Fruit fly (Drosophila melanogaster) whole organism, embryonic: ENCODE results near the gene Tmhs.

Experiments used
- B-H1 ChIP-seq: fragments of 200-800 bp; sonication (Bioruptor generic); IDR thresholded peaks from 3 replicates; pipeline ENCODE4 v1.3.6; 2022; ENCODE audit warnings: missing biosample characterization, missing genetic modification characterization
- CG10147 ChIP-seq: fragments of 200-800 bp; sonication (Bioruptor generic); optimal IDR thresholded peaks from 2 replicates; lab custom pipeline; 2019; ENCODE audit warnings: missing biosample characterization, mild to moderate bottlenecking, missing genetic modification characterization, moderate library complexity
- CG10979 ChIP-seq: fragments of 200-800 bp; sonication (Bioruptor generic); optimal IDR thresholded peaks from 2 replicates; lab custom pipeline; 2018; ENCODE audit warnings: missing biosample characterization, mild to moderate bottlenecking, missing genetic modification characterization, moderate library complexity
- CG11398 ChIP-seq: fragments of 200-800 bp; sonication (Bioruptor generic); optimal IDR thresholded peaks from 2 replicates; lab custom pipeline; 2016; ENCODE audit warnings: missing biosample characterization, missing genetic modification characterization
- CG11456 ChIP-seq: fragments of 200-800 bp; sonication (Bioruptor generic); IDR thresholded peaks from 3 replicates; pipeline ENCODE4 v1.3.6; 2022; ENCODE audit warnings: missing biosample characterization, missing genetic modification characterization
- CG12744 ChIP-seq: fragments of 200-800 bp; sonication (Bioruptor generic); optimal IDR thresholded peaks from 2 replicates; lab custom pipeline; 2016; ENCODE audit warnings: missing biosample characterization, missing genetic modification characterization
- CG12942 ChIP-seq: fragments of 200-800 bp; sonication (Bioruptor generic); optimal IDR thresholded peaks from 3 replicates; lab custom pipeline; 2016; ENCODE audit warnings: missing biosample characterization, missing genetic modification characterization
- CG13287 ChIP-seq: fragments of 200-800 bp; sonication (Bioruptor generic); IDR thresholded peaks from 2 replicates; pipeline ENCODE4 v1.3.6; 2022; ENCODE audit warnings: missing biosample characterization, missing genetic modification characterization; ENCODE audit not compliant: partially characterized antibody
- CG14860 ChIP-seq: fragments of 200-800 bp; sonication (Bioruptor generic); IDR thresholded peaks from 3 replicates; pipeline ENCODE4 v1.3.6; 2022; ENCODE audit warnings: missing biosample characterization, missing genetic modification characterization; ENCODE audit not compliant: partially characterized antibody
- CG15479 ChIP-seq: fragments of 200-800 bp; sonication (Bioruptor generic); optimal IDR thresholded peaks from 3 replicates; lab custom pipeline; 2019; ENCODE audit warnings: missing biosample characterization, mild to moderate bottlenecking, missing genetic modification characterization, moderate library complexity
- CG17802 ChIP-seq: fragments of 200-800 bp; sonication (Bioruptor generic); optimal IDR thresholded peaks from 2 replicates; lab custom pipeline; 2018; ENCODE audit warnings: missing biosample characterization, mild to moderate bottlenecking, missing genetic modification characterization, moderate library complexity
- CG17912 ChIP-seq: fragments of 200-800 bp; sonication (Bioruptor generic); optimal IDR thresholded peaks from 2 replicates; lab custom pipeline; 2018; ENCODE audit warnings: missing biosample characterization, mild to moderate bottlenecking, missing genetic modification characterization
- CG2120 ChIP-seq: fragments of 200-800 bp; sonication (Bioruptor generic); optimal IDR thresholded peaks from 3 replicates; lab custom pipeline; 2016; ENCODE audit warnings: missing biosample characterization, missing genetic modification characterization
- CG32767 ChIP-seq: fragments of 200-800 bp; sonication (Bioruptor generic); IDR thresholded peaks from 2 replicates; pipeline ENCODE4 v1.3.6; 2022; ENCODE audit warnings: missing biosample characterization, missing genetic modification characterization
- CG34224 ChIP-seq: fragments of 200-800 bp; sonication (Bioruptor generic); IDR thresholded peaks from 3 replicates; pipeline ENCODE4 v1.3.6; 2022; ENCODE audit warnings: missing biosample characterization, missing genetic modification characterization; ENCODE audit not compliant: partially characterized antibody
- CG3726 ChIP-seq: fragments of 200-800 bp; sonication (Bioruptor generic); IDR thresholded peaks from 3 replicates; pipeline ENCODE4, ENCODE4 v1.3.6; 2022; ENCODE audit warnings: missing biosample characterization, missing genetic modification characterization
- CG6813 ChIP-seq: fragments of 200-800 bp; sonication (Bioruptor generic); optimal IDR thresholded peaks from 2 replicates; lab custom pipeline; 2017; ENCODE audit warnings: missing biosample characterization, missing genetic modification characterization, mild to moderate bottlenecking, moderate library complexity, missing genetic modification reagents
- CG7372 ChIP-seq: fragments of 200-800 bp; sonication (Bioruptor generic); IDR thresholded peaks from 2 replicates; pipeline ENCODE4 v1.3.6; 2022; ENCODE audit warnings: missing biosample characterization, missing genetic modification characterization
- CG7987 ChIP-seq: fragments of 200-800 bp; sonication (Bioruptor generic); optimal IDR thresholded peaks from 2 replicates; lab custom pipeline; 2018; ENCODE audit warnings: missing biosample characterization, mild to moderate bottlenecking, missing genetic modification characterization, moderate library complexity
- CG9437 ChIP-seq: fragments of 200-800 bp; sonication (Bioruptor generic); optimal IDR thresholded peaks from 2 replicates; lab custom pipeline; 2018; ENCODE audit warnings: missing biosample characterization, mild to moderate bottlenecking, missing genetic modification characterization
- CrebB ChIP-seq: fragments of 200-800 bp; sonication (Bioruptor generic); optimal IDR thresholded peaks from 3 replicates; lab custom pipeline; 2018; ENCODE audit warnings: missing biosample characterization, mild to moderate bottlenecking, missing genetic modification characterization
- D19B ChIP-seq: fragments of 200-800 bp; sonication (Bioruptor generic); optimal IDR thresholded peaks from 2 replicates; lab custom pipeline; 2017; ENCODE audit warnings: missing biosample characterization, mild to moderate bottlenecking, missing genetic modification characterization
- Deaf1 ChIP-seq: fragments of 200-800 bp; optimal IDR thresholded peaks from 3 replicates; lab custom pipeline; 2019; ENCODE audit warnings: missing biosample characterization, mild to moderate bottlenecking, missing genetic modification characterization, moderate library complexity
- Dfd ChIP-seq, 2 experiments: fragments of >200 bp; optimal IDR thresholded peaks; 2 replicates each; lab custom pipeline; 2017; ENCODE audit warnings: missing biosample characterization in 2 of 2, missing genetic modification characterization in 2 of 2
- Doc2 ChIP-seq: fragments of 200-800 bp; sonication (Bioruptor generic); IDR thresholded peaks from 2 replicates; pipeline ENCODE4 v1.3.6; 2022; ENCODE audit warnings: missing biosample characterization, missing genetic modification characterization
- HmgZ ChIP-seq: fragments of 200-800 bp; sonication (Bioruptor generic); optimal IDR thresholded peaks from 2 replicates; lab custom pipeline; 2018; ENCODE audit warnings: missing biosample characterization, mild to moderate bottlenecking, missing genetic modification characterization
- NC2α ChIP-seq: fragments of 200-800 bp; sonication (Bioruptor generic); optimal IDR thresholded peaks from 2 replicates; lab custom pipeline; 2016; ENCODE audit warnings: missing biosample characterization, missing genetic modification characterization
- Nf-YA ChIP-seq: fragments of 200-800 bp; sonication (Bioruptor generic); IDR thresholded peaks from 2 replicates; pipeline ENCODE4 v1.3.6; 2022; ENCODE audit warnings: missing biosample characterization, missing genetic modification characterization
- Nf-YB ChIP-seq: fragments of 200-800 bp; sonication (Bioruptor generic); optimal IDR thresholded peaks from 3 replicates; lab custom pipeline; 2019; ENCODE audit warnings: missing biosample characterization, mild to moderate bottlenecking, missing genetic modification characterization, moderate library complexity
- PHDP ChIP-seq: fragments of 200-800 bp; sonication (Bioruptor generic); optimal IDR thresholded peaks from 3 replicates; lab custom pipeline; 2018; ENCODE audit warnings: missing biosample characterization, mild to moderate bottlenecking, missing genetic modification characterization, moderate library complexity
- crol ChIP-seq: fragments of 200-800 bp; sonication (Bioruptor generic); IDR thresholded peaks from 2 replicates; pipeline ENCODE4 v1.3.6; 2022; ENCODE audit warnings: missing biosample characterization, missing genetic modification characterization
- ems ChIP-seq: fragments of 200-800 bp; sonication (Bioruptor generic); optimal IDR thresholded peaks from 3 replicates; lab custom pipeline; 2016; ENCODE audit warnings: missing biosample characterization, missing genetic modification characterization
- ewg ChIP-seq: fragments of 200-800 bp; sonication (Bioruptor generic); optimal IDR thresholded peaks from 3 replicates; lab custom pipeline; 2017; ENCODE audit warnings: mild to moderate bottlenecking, missing biosample characterization, missing genetic modification reagents, missing genetic modification characterization
- fd64A ChIP-seq: fragments of 200-800 bp; sonication (Bioruptor generic); optimal IDR thresholded peaks from 3 replicates; lab custom pipeline; 2018; ENCODE audit warnings: missing biosample characterization, mild to moderate bottlenecking, missing genetic modification characterization
- fru ChIP-seq: fragments of >200 bp; optimal IDR thresholded peaks from 2 replicates; lab custom pipeline; 2017
- gcm2 ChIP-seq: fragments of 200-800 bp; sonication (Bioruptor generic); optimal IDR thresholded peaks from 2 replicates; lab custom pipeline; 2016; ENCODE audit warnings: missing biosample characterization, missing genetic modification characterization
- ham ChIP-seq: fragments of 200-800 bp; sonication (Bioruptor generic); IDR thresholded peaks from 2 replicates; pipeline ENCODE4 v1.3.6; 2022; ENCODE audit warnings: missing biosample characterization, missing genetic modification characterization
- hb ChIP-seq: fragments of 200-800 bp; sonication (Bioruptor generic); IDR thresholded peaks from 3 replicates; pipeline ENCODE4 v1.3.6; 2022; ENCODE audit warnings: missing biosample characterization, missing genetic modification characterization; ENCODE audit not compliant: partially characterized antibody
- lbe ChIP-seq: fragments of 200-800 bp; sonication (Bioruptor generic); optimal IDR thresholded peaks from 2 replicates; lab custom pipeline; 2016; ENCODE audit warnings: missing biosample characterization, mild to moderate bottlenecking, missing genetic modification characterization
- mirr ChIP-seq: fragments of 200-800 bp; sonication (Bioruptor generic); optimal IDR thresholded peaks from 3 replicates; lab custom pipeline; 2018; ENCODE audit warnings: missing biosample characterization, mild to moderate bottlenecking, missing genetic modification characterization
- nau ChIP-seq: fragments of 200-800 bp; sonication (Bioruptor generic); optimal IDR thresholded peaks from 3 replicates; lab custom pipeline; 2017; ENCODE audit warnings: missing biosample characterization, mild to moderate bottlenecking, missing genetic modification characterization, missing genetic modification reagents
- oc ChIP-seq: fragments of 200-800 bp; sonication (Bioruptor generic); optimal IDR thresholded peaks from 2 replicates; lab custom pipeline; 2018; ENCODE audit warnings: missing biosample characterization, mild to moderate bottlenecking, missing genetic modification characterization, moderate library complexity
- onecut ChIP-seq: fragments of 200-800 bp; sonication (Bioruptor generic); IDR thresholded peaks from 2 replicates; pipeline ENCODE4 v1.3.6; 2022; ENCODE audit warnings: missing biosample characterization, missing genetic modification characterization
- psq ChIP-seq: fragments of 200-800 bp; sonication (Bioruptor generic); optimal IDR thresholded peaks from 2 replicates; lab custom pipeline; 2017; ENCODE audit warnings: missing biosample characterization, missing genetic modification characterization
- sens ChIP-seq: fragments of 200-800 bp; sonication (Bioruptor generic); peaks from one replicate; lab custom pipeline; 2016; ENCODE audit warnings: missing biosample characterization, missing genetic modification characterization
- sens-2 ChIP-seq: fragments of 200-800 bp; sonication (Bioruptor generic); IDR thresholded peaks from 2 replicates; pipeline ENCODE4 v1.3.6; 2022; ENCODE audit warnings: missing biosample characterization, missing genetic modification characterization
- tin ChIP-seq: fragments of 200-800 bp; sonication (Bioruptor generic); optimal IDR thresholded peaks from 3 replicates; lab custom pipeline; 2016; ENCODE audit warnings: missing biosample characterization, missing genetic modification characterization
- tup ChIP-seq: fragments of 200-800 bp; sonication (Bioruptor generic); optimal IDR thresholded peaks from 2 replicates; lab custom pipeline; 2016; ENCODE audit warnings: missing biosample characterization, mild to moderate bottlenecking, missing genetic modification characterization, moderate library complexity
- unc-4 ChIP-seq: fragments of 200-800 bp; sonication (Bioruptor generic); IDR thresholded peaks from 2 replicates; pipeline ENCODE4 v1.3.6; 2022; ENCODE audit warnings: missing biosample characterization, missing genetic modification characterization; ENCODE audit not compliant: partially characterized antibody
- usp ChIP-seq: fragments of >200 bp; optimal IDR thresholded peaks from 2 replicates; lab custom pipeline; 2017; ENCODE audit warnings: missing biosample characterization, missing genetic modification characterization
- zen2 ChIP-seq: fragments of 200-800 bp; sonication (Bioruptor generic); IDR thresholded peaks from 3 replicates; pipeline ENCODE4 v1.3.6; 2022; ENCODE audit warnings: missing biosample characterization, missing genetic modification characterization; ENCODE audit not compliant: partially characterized antibody

The Tmhs gene

dm6 chr3L:1886125-1886544 lies 678 bp downstream of the Tmhs start (continued):
- TF ChIP-seq CG13287 (no peak), CG17802 (tag; lab: Kevin White, UChicago) (peak; percentile 62), psq (GFP tag; lab: Kevin White, UChicago) (peak; percentile 50), CG34224 (GFP tag; lab: Robert Waterston, UW) (no peak), oc (tag; lab: Kevin White, UChicago) (peak; percentile 77), zen2 (GFP tag; lab: Robert Waterston, UW) (no peak), unc-4 (GFP tag; lab: Robert Waterston, UW) (no peak), CG14860 (GFP tag; lab: Robert Waterston, UW) (no peak), fd64A (GFP tag; lab: Kevin White, UChicago) (peak; percentile 73), nau (GFP tag; lab: Kevin White, UChicago) (peak; percentile 28), crol (GFP tag; lab: Robert Waterston, UW) (no peak), HmgZ (tag; lab: Kevin White, UChicago) (peak; percentile 39), D19B (GFP tag; lab: Kevin White, UChicago) (no peak), ems (GFP tag; lab: Kevin White, UChicago) (peak; percentile 73), CG9437 (GFP tag; lab: Kevin White, UChicago) (peak; percentile 72), PHDP (tag; lab: Kevin White, UChicago) (peak; percentile 66), CG12942 (peak; percentile 65), CG10979 (peak; percentile 91), onecut (peak; percentile 78), fru (lab: Kevin White, UChicago) (no peak), CG12744 (GFP tag; lab: Kevin White, UChicago) (peak; percentile 78), CG10147 (GFP tag; lab: Kevin White, UChicago) (no peak), B-H1 (GFP tag; lab: Robert Waterston, UW) (peak; percentile 73), Nf-YB (GFP tag; lab: Kevin White, UChicago) (peak; percentile 52), lbe (peak; percentile 93), CG7372 (peak; percentile 73), CG32767 (peak; percentile 80), Dfd (GFP tag; optimal IDR thresholded peaks at IDR 0.05; lab: Kevin White, UChicago) (no peak), tin (GFP tag; lab: Kevin White, UChicago) (peak; percentile 86), Deaf1 (tag; lab: Kevin White, UChicago) (no peak), CG15479 (peak; percentile 72), ewg (GFP tag; lab: Kevin White, UChicago) (peak; percentile 83), CrebB (tag; lab: Kevin White, UChicago) (peak; percentile 47), hb (GFP tag; lab: Robert Waterston, UW) (no peak), CG7987 (GFP tag; lab: Kevin White, UChicago) (no peak), CG11398 (GFP tag; lab: Kevin White, UChicago) (peak; percentile 78), CG11456 (GFP tag; lab: Robert Waterston, UW) (peak; percentile 71), sens (GFP tag; lab: Kevin White, UChicago) (peak; percentile 98), gcm2 (GFP tag; lab: Kevin White, UChicago) (peak; percentile 54), tup (GFP tag; lab: Kevin White, UChicago) (no peak), CG2120 (no peak), sens-2 (GFP tag; lab: Robert Waterston, UW) (peak; percentile 95), CG3726 (peak; percentile 77; the same call in 2 of the 3 replicates), NC2α (GFP tag; lab: Kevin White, UChicago) (peak; percentile 61), CG6813 (GFP tag; lab: Kevin White, UChicago) (peak; percentile 77), CG17912 (GFP tag; lab: Kevin White, UChicago) (peak; percentile 53), ham (GFP tag; lab: Robert Waterston, UW) (no peak), usp (GFP tag; lab: Kevin White, UChicago) (no peak), Doc2 (GFP tag; lab: Robert Waterston, UW) (no peak), mirr (GFP tag; lab: Kevin White, UChicago) (no peak), Nf-YA (GFP tag; lab: Robert Waterston, UW) (peak; percentile 76)
